Fruit fly (Drosophila melanogaster) S2 (cell line): ENCODE data around the gene mthl12.

ENCODE experiments used
- CG8478 ChIP-seq: fragments of >200 bp; optimal IDR thresholded peaks from 2 replicates; lab custom pipeline; 2018
- CTCF ChIP-seq, 2 experiments: fragments of >200 bp; optimal IDR thresholded peaks; 2 replicates each; lab custom pipeline; 2018

DNA sequence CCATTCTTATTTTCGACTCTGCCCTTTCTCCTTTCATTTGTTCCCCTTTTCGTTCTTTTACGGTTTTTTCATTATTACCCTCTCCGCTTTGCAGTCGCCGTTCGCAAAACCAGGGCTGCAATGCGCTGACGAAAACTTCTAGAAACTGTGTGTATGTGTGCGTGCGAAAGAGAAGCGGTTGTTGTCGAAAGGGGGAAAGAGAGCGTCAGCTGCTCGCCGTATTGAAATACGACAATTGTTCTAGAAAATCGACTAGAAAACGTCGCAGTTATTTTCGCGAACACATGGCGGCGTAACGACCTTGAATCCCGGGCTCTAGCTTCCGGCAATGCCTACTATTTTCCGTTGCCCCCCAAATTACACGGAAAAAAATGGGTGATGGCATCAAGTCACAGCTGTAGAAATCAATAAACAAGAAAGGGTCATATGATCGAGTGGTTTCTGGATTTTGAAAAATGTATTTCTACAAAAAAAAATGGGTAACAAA lies 29.2 kb downstream of the mthl12 start:
- TF ChIP-seq CG8478 (lab: Kevin White, UChicago): no peak
- TF ChIP-seq CTCF (optimal IDR thresholded peaks at IDR 0.05; lab: Kevin White, UChicago): no peak
